Fruit fly (Drosophila melanogaster) whole organism, embryonic: ENCODE results near the gene CG7556.

Experiments
- Adf1 ChIP-seq: fragments of 200-800 bp; sonication (Bioruptor generic); IDR thresholded peaks from 2 replicates; pipeline ENCODE4 v1.3.6; 2022; ENCODE audit warnings: missing biosample characterization, missing genetic modification characterization
- Antp ChIP-seq: fragments of 200-800 bp; sonication (Bioruptor generic); optimal IDR thresholded peaks from 3 replicates; lab custom pipeline; 2016; ENCODE audit warnings: missing biosample characterization, missing genetic modification characterization
- Awh ChIP-seq: fragments of 200-800 bp; sonication (Bioruptor generic); IDR thresholded peaks from 2 replicates; pipeline ENCODE4, ENCODE4 v1.3.6; 2022; ENCODE audit warnings: missing biosample characterization, missing genetic modification characterization
- CG11085 ChIP-seq: fragments of 200-800 bp; sonication (Bioruptor generic); IDR thresholded peaks from 2 replicates; pipeline ENCODE4 v1.3.6; 2022; ENCODE audit warnings: missing biosample characterization, missing genetic modification characterization
- CG12104 ChIP-seq: fragments of 200-800 bp; sonication (Bioruptor generic); optimal IDR thresholded peaks from 3 replicates; lab custom pipeline; 2016; ENCODE audit warnings: missing biosample characterization, missing genetic modification characterization
- CG12391 ChIP-seq: fragments of 200-800 bp; sonication (Bioruptor generic); optimal IDR thresholded peaks from 3 replicates; lab custom pipeline; 2018; ENCODE audit warnings: missing biosample characterization, mild to moderate bottlenecking, missing genetic modification characterization, moderate library complexity
- CG14050 ChIP-seq: fragments of 200-800 bp; sonication (Bioruptor generic); IDR thresholded peaks from 3 replicates; pipeline ENCODE4 v1.3.6; 2022; ENCODE audit warnings: missing biosample characterization, missing genetic modification characterization
- CG16863 ChIP-seq: fragments of 200-800 bp; sonication (Bioruptor generic); optimal IDR thresholded peaks from 3 replicates; lab custom pipeline; 2016; ENCODE audit warnings: missing biosample characterization, missing genetic modification characterization
- CG17359 ChIP-seq: fragments of 200-800 bp; sonication (Bioruptor generic); optimal IDR thresholded peaks from 3 replicates; lab custom pipeline; 2018; ENCODE audit warnings: missing biosample characterization, mild to moderate bottlenecking, missing genetic modification characterization, moderate library complexity
- CG18599 ChIP-seq: fragments of 200-800 bp; sonication (Bioruptor generic); optimal IDR thresholded peaks from 3 replicates; lab custom pipeline; 2017; ENCODE audit warnings: missing biosample characterization, missing genetic modification characterization, mild to moderate bottlenecking, moderate library complexity, missing genetic modification reagents
- CG2889 ChIP-seq: fragments of 200-800 bp; sonication (Bioruptor generic); IDR thresholded peaks from 3 replicates; pipeline ENCODE4 v1.3.6; 2022; ENCODE audit warnings: missing biosample characterization, missing genetic modification characterization
- CG3065 ChIP-seq: fragments of 200-800 bp; sonication (Bioruptor generic); optimal IDR thresholded peaks from 2 replicates; lab custom pipeline; 2016; ENCODE audit warnings: missing biosample characterization, missing genetic modification characterization
- CG34422 ChIP-seq: fragments of 200-800 bp; sonication (Bioruptor generic); IDR thresholded peaks from 3 replicates; pipeline ENCODE4 v1.3.6; 2022; ENCODE audit warnings: missing biosample characterization, missing genetic modification characterization
- CG3726 ChIP-seq: fragments of 200-800 bp; sonication (Bioruptor generic); IDR thresholded peaks from 3 replicates; pipeline ENCODE4, ENCODE4 v1.3.6; 2022; ENCODE audit warnings: missing biosample characterization, missing genetic modification characterization
- CG4282 ChIP-seq: fragments of 200-800 bp; sonication (Bioruptor generic); optimal IDR thresholded peaks from 2 replicates; lab custom pipeline; 2016; ENCODE audit warnings: missing biosample characterization, missing genetic modification characterization
- CG6175 ChIP-seq: fragments of 200-800 bp; sonication (Bioruptor generic); IDR thresholded peaks from 3 replicates; pipeline ENCODE4 v1.3.6; 2022; ENCODE audit warnings: missing biosample characterization, missing genetic modification characterization
- CG7786 ChIP-seq: fragments of 200-800 bp; sonication (Bioruptor generic); optimal IDR thresholded peaks from 2 replicates; lab custom pipeline; 2016; ENCODE audit warnings: missing biosample characterization, missing genetic modification characterization
- CG8924 ChIP-seq: fragments of 200-800 bp; optimal IDR thresholded peaks from 3 replicates; lab custom pipeline; 2019; ENCODE audit warnings: missing biosample characterization, mild to moderate bottlenecking, missing genetic modification characterization, moderate library complexity
- CG9215 ChIP-seq: fragments of 200-800 bp; sonication (Bioruptor generic); IDR thresholded peaks from 2 replicates; pipeline ENCODE4 v1.3.6; 2022; ENCODE audit warnings: missing biosample characterization, missing genetic modification characterization
- CG9817 ChIP-seq: fragments of 200-800 bp; sonication (Bioruptor generic); optimal IDR thresholded peaks from 2 replicates; lab custom pipeline; 2018; ENCODE audit warnings: missing biosample characterization, mild to moderate bottlenecking, missing genetic modification characterization, moderate library complexity
- ERR ChIP-seq: fragments of 200-800 bp; sonication (Bioruptor generic); optimal IDR thresholded peaks from 2 replicates; lab custom pipeline; 2016; ENCODE audit warnings: missing biosample characterization, missing genetic modification characterization
- Fer1 ChIP-seq: fragments of 200-800 bp; sonication (Bioruptor generic); optimal IDR thresholded peaks from 2 replicates; lab custom pipeline; 2017; ENCODE audit warnings: missing biosample characterization, mild to moderate bottlenecking, missing genetic modification characterization
- HHEX ChIP-seq: fragments of 200-800 bp; sonication (Bioruptor generic); optimal IDR thresholded peaks from 3 replicates; lab custom pipeline; 2017; ENCODE audit warnings: missing biosample characterization, mild to moderate bottlenecking, missing genetic modification characterization, missing genetic modification reagents
- HLH4C ChIP-seq: fragments of 200-800 bp; sonication (Bioruptor generic); IDR thresholded peaks from 3 replicates; pipeline ENCODE4 v1.3.6; 2022; ENCODE audit warnings: missing biosample characterization, missing genetic modification characterization; ENCODE audit not compliant: partially characterized antibody
- Kr ChIP-seq: fragments of 200-800 bp; sonication (Bioruptor generic); optimal IDR thresholded peaks from 2 replicates; lab custom pipeline; 2017; ENCODE audit warnings: missing biosample characterization, mild to moderate bottlenecking, missing genetic modification characterization
- Lhr ChIP-seq: fragments of 200-800 bp; sonication (Bioruptor generic); optimal IDR thresholded peaks from 3 replicates; lab custom pipeline; 2017; ENCODE audit warnings: mild to moderate bottlenecking, missing biosample characterization, missing genetic modification reagents, missing genetic modification characterization
- Sin3A ChIP-seq: fragments of >200 bp; optimal IDR thresholded peaks from 2 replicates; lab custom pipeline; 2018
- Six4 ChIP-seq: fragments of 200-800 bp; sonication (Bioruptor generic); optimal IDR thresholded peaks from 2 replicates; lab custom pipeline; 2016; ENCODE audit warnings: missing biosample characterization, missing genetic modification characterization
- Usf ChIP-seq: fragments of 200-800 bp; sonication (Bioruptor generic); optimal IDR thresholded peaks from 2 replicates; lab custom pipeline; 2017; ENCODE audit warnings: missing genotype, missing biosample characterization, missing genetic modification characterization
- Vsx1 ChIP-seq: fragments of 200-800 bp; sonication (Bioruptor generic); optimal IDR thresholded peaks from 2 replicates; lab custom pipeline; 2017; ENCODE audit warnings: missing biosample characterization, mild to moderate bottlenecking, missing genetic modification characterization, missing genetic modification reagents
- ase ChIP-seq: fragments of 200-800 bp; sonication (Bioruptor generic); IDR thresholded peaks from 3 replicates; pipeline ENCODE4 v1.3.6; 2022; ENCODE audit warnings: missing biosample characterization, missing genetic modification characterization
- bbx ChIP-seq: fragments of 200-800 bp; sonication (Bioruptor generic); IDR thresholded peaks from 2 replicates; pipeline ENCODE4 v1.3.6; 2022; ENCODE audit warnings: missing biosample characterization, missing genetic modification characterization; ENCODE audit not compliant: partially characterized antibody
- bowl ChIP-seq: fragments of 200-800 bp; sonication (Bioruptor generic); IDR thresholded peaks from 2 replicates; pipeline ENCODE4 v1.3.6; 2022; ENCODE audit warnings: missing biosample characterization, missing genetic modification characterization
- croc ChIP-seq: fragments of 200-800 bp; sonication (Bioruptor generic); conservative IDR thresholded peaks from 3 replicates; pipeline ENCODE4 v1.3.6; 2022; ENCODE audit warnings: missing biosample characterization, missing genetic modification characterization
- crp ChIP-seq, 2 experiments: fragments of 200-800 bp; sonication (Bioruptor generic); optimal IDR thresholded peaks; 2 replicates in 1 of 2; 3 replicates in 1 of 2; lab custom pipeline; 2017; ENCODE audit warnings: missing biosample characterization in 2 of 2, missing genetic modification characterization in 2 of 2, mild to moderate bottlenecking in 1 of 2, moderate library complexity in 1 of 2
- cwo ChIP-seq: fragments of 200-800 bp; sonication (Bioruptor generic); optimal IDR thresholded peaks from 3 replicates; lab custom pipeline; 2017; ENCODE audit warnings: missing biosample characterization, missing genetic modification characterization, mild to moderate bottlenecking, moderate library complexity, missing genetic modification reagents
- danr ChIP-seq: fragments of 200-800 bp; sonication (Bioruptor generic); IDR thresholded peaks from 2 replicates; pipeline ENCODE4 v1.3.6; 2022; ENCODE audit warnings: missing biosample characterization, missing genetic modification characterization
- dysf ChIP-seq: fragments of 200-800 bp; sonication (Bioruptor generic); IDR thresholded peaks from 3 replicates; pipeline ENCODE4 v1.3.6; 2022; ENCODE audit warnings: missing biosample characterization, missing genetic modification characterization
- grau ChIP-seq: fragments of 200-800 bp; optimal IDR thresholded peaks from 3 replicates; lab custom pipeline; 2019; ENCODE audit warnings: missing biosample characterization, mild to moderate bottlenecking, missing genetic modification characterization, moderate library complexity
- her ChIP-seq: fragments of 200-800 bp; sonication (Bioruptor generic); optimal IDR thresholded peaks from 2 replicates; lab custom pipeline; 2016; ENCODE audit warnings: missing biosample characterization, missing genetic modification characterization
- jigr1 ChIP-seq: fragments of 200-800 bp; sonication (Bioruptor generic); IDR thresholded peaks from 3 replicates; pipeline ENCODE4 v1.3.6; 2022; ENCODE audit warnings: missing biosample characterization, missing genetic modification characterization
- jumu ChIP-seq: fragments of 200-800 bp; sonication (Bioruptor generic); optimal IDR thresholded peaks from 3 replicates; lab custom pipeline; 2016; ENCODE audit warnings: missing biosample characterization, missing genetic modification characterization
- ken ChIP-seq: fragments of 200-800 bp; sonication (Bioruptor generic); IDR thresholded peaks from 3 replicates; pipeline ENCODE4 v1.3.6; 2022; ENCODE audit warnings: missing biosample characterization, missing genetic modification characterization
- lab ChIP-seq: fragments of 200-800 bp; sonication (Bioruptor generic); optimal IDR thresholded peaks from 3 replicates; lab custom pipeline; 2017; ENCODE audit warnings: missing biosample characterization, missing genetic modification characterization, mild to moderate bottlenecking, moderate library complexity, missing genetic modification reagents
- pfk ChIP-seq: fragments of 200-800 bp; sonication (Bioruptor generic); optimal IDR thresholded peaks from 2 replicates; lab custom pipeline; 2018; ENCODE audit warnings: missing biosample characterization, mild to moderate bottlenecking, missing genetic modification characterization, moderate library complexity
- psq ChIP-seq: fragments of 200-800 bp; sonication (Bioruptor generic); optimal IDR thresholded peaks from 2 replicates; lab custom pipeline; 2017; ENCODE audit warnings: missing biosample characterization, missing genetic modification characterization
- slou ChIP-seq: fragments of 200-800 bp; sonication (Bioruptor generic); optimal IDR thresholded peaks from 3 replicates; lab custom pipeline; 2016; ENCODE audit warnings: missing biosample characterization, missing genetic modification characterization
- sr ChIP-seq: fragments of 200-800 bp; sonication (Bioruptor generic); IDR thresholded peaks from 3 replicates; pipeline ENCODE4 v1.3.6; 2022; ENCODE audit warnings: missing biosample characterization, missing genetic modification characterization
- tup ChIP-seq: fragments of 200-800 bp; sonication (Bioruptor generic); optimal IDR thresholded peaks from 2 replicates; lab custom pipeline; 2016; ENCODE audit warnings: missing biosample characterization, mild to moderate bottlenecking, missing genetic modification characterization, moderate library complexity
- vfl ChIP-seq: fragments of 200-800 bp; sonication (Bioruptor generic); optimal IDR thresholded peaks from 2 replicates; lab custom pipeline; 2016; ENCODE audit warnings: missing biosample characterization, missing genetic modification characterization

The CG7556 gene

dm6 chrX:19155922-19156437, 23.6 kb downstream of the CG7556 start (continued):
- peak; percentile 71 for TF ChIP-seq Usf
- peak in 1 of 2 experiments; percentile 20 for TF ChIP-seq crp (GFP tag; optimal IDR thresholded peaks at IDR 0.05; lab: Kevin White, UChicago)
- peak; percentile 37 for TF ChIP-seq jumu (GFP tag; lab: Kevin White, UChicago)
- peak; percentile 65 for TF ChIP-seq tup (GFP tag; lab: Kevin White, UChicago)
- TF ChIP-seq CG18599 (GFP tag; lab: Kevin White, UChicago), result peak; percentile 82
- TF ChIP-seq Vsx1 (GFP tag; lab: Kevin White, UChicago), result peak; percentile 38
- peak; percentile 80 for TF ChIP-seq CG12104 (GFP tag; lab: Kevin White, UChicago)
- no peak for TF ChIP-seq HLH4C (GFP tag; lab: Robert Waterston, UW)
- peak; percentile 65 for TF ChIP-seq CG3065 (GFP tag; lab: Kevin White, UChicago)
- TF ChIP-seq cwo (GFP tag; lab: Kevin White, UChicago), result peak; percentile 45
- TF ChIP-seq ken (GFP tag; lab: Robert Waterston, UW), result peak; percentile 48; the same call in 1 of the 3 replicates
- no peak for TF ChIP-seq jigr1 (GFP tag; lab: Robert Waterston, UW)
- peak; percentile 27; the same call in 1 of the 3 replicates for TF ChIP-seq CG14050 (GFP tag; lab: Robert Waterston, UW)
- TF ChIP-seq CG12391 (tag; lab: Kevin White, UChicago), result peak; percentile 89
- TF ChIP-seq Awh (GFP tag; lab: Robert Waterston, UW), result peak; percentile 73; the same call in 1 of the 2 replicates
- TF ChIP-seq CG3726 (GFP tag; lab: Robert Waterston, UW), result peak; percentile 77; the same call in 2 of the 3 replicates
- TF ChIP-seq CG8924, result peak; percentile 88
- TF ChIP-seq pfk (GFP tag; lab: Kevin White, UChicago), result peak; percentile 60
- TF ChIP-seq psq (GFP tag; lab: Kevin White, UChicago), result peak; percentile 44
- TF ChIP-seq CG17359 (tag; lab: Kevin White, UChicago), result peak; percentile 73
- peak; percentile 63 for TF ChIP-seq CG9817 (tag; lab: Kevin White, UChicago)
- peak; percentile 75 for TF ChIP-seq Fer1
- TF ChIP-seq CG16863, result peak; percentile 24
- TF ChIP-seq ase (GFP tag; lab: Robert Waterston, UW), result peak; percentile 47; the same call in 1 of the 3 replicates
- TF ChIP-seq slou (GFP tag; lab: Kevin White, UChicago), result peak; percentile 34
- TF ChIP-seq Adf1, result peak; percentile 23; the same call in 1 of the 2 replicates
- no peak for TF ChIP-seq bowl (GFP tag; lab: Robert Waterston, UW)
- TF ChIP-seq CG34422, result peak; percentile 76; the same call in 2 of the 3 replicates
- TF ChIP-seq bbx (GFP tag; lab: Robert Waterston, UW), result no peak
- peak; percentile 16 for TF ChIP-seq Antp
- peak; percentile 47 for TF ChIP-seq vfl (GFP tag; lab: Kevin White, UChicago)
- peak; percentile 52; the same call in 1 of the 3 replicates for TF ChIP-seq CG6175
- peak; percentile 28 for TF ChIP-seq CG7786 (GFP tag; lab: Kevin White, UChicago)
- TF ChIP-seq Lhr (GFP tag; lab: Kevin White, UChicago), result peak; percentile 64
- peak; percentile 3 for TF ChIP-seq her (GFP tag; lab: Kevin White, UChicago)
- peak; percentile 82 for TF ChIP-seq grau (tag; lab: Kevin White, UChicago)
- TF ChIP-seq Sin3A (lab: Kevin White, UChicago), result no peak
- TF ChIP-seq sr, result no peak; the same call in 2 of the 3 replicates
- TF ChIP-seq lab (GFP tag; lab: Kevin White, UChicago), result peak; percentile 82
- no peak for TF ChIP-seq ERR (GFP tag; lab: Kevin White, UChicago)
- no peak for TF ChIP-seq CG4282
- peak; percentile 84 for TF ChIP-seq croc (GFP tag; lab: Robert Waterston, UW)
- TF ChIP-seq CG2889 (GFP tag; lab: Robert Waterston, UW), result peak; percentile 72; the same call in 1 of the 3 replicates
- TF ChIP-seq HHEX (GFP tag; lab: Kevin White, UChicago), result peak; percentile 74
- TF ChIP-seq danr (GFP tag; lab: Robert Waterston, UW), result peak; percentile 64
- TF ChIP-seq CG9215 (GFP tag; lab: Robert Waterston, UW), result peak; percentile 70
- no peak for TF ChIP-seq Kr
- peak; percentile 79 for TF ChIP-seq Six4
- peak; percentile 60 for TF ChIP-seq CG11085 (GFP tag; lab: Robert Waterston, UW)
- TF ChIP-seq dysf, result peak; percentile 82
